Worm (Caenorhabditis elegans) whole organism, L4/young adult: ENCODE results near the gene eral-1.
A peak's percentile ranks its signal among the peaks of the same experiment; 100 is the strongest.

ENCODE experiments used
- W03F9.2 ChIP-seq: fragments of 150-350 bp; optimal IDR thresholded peaks from 2 replicates; lab custom pipeline; 2014; ENCODE audit warnings: missing biosample characterization, missing genetic modification characterization
- dao-5 ChIP-seq: sonication (generic microtip); optimal IDR thresholded peaks from 2 replicates; lab custom pipeline; 2016; ENCODE audit warnings: missing genotype, missing genetic modification characterization, moderate library complexity, missing compliant biosample characterization
- him-1 ChIP-seq: sonication (generic microtip); optimal IDR thresholded peaks from 2 replicates; lab custom pipeline; 2016; ENCODE audit warnings: missing genotype, missing genetic modification reagents, missing genetic modification characterization, missing compliant biosample characterization

The eral-1 gene

DNA sequence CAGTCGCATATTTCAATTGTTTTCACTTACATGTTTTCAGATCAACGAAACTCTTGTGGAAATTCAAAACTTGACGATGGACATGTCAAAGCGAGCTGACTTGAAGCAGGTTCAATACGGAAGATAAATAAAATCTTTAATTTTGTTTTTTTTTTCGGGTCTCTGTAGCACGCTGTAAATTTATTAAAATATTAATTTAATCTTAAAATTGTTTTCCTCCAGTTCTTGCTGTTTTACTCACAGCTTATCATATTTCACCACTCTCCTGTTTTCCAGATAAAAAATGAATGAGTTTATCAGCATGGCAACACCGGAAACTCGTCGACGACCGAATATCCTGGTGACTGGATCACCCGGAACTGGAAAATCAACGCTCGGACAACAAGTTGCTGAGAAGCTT lies 6.8 kb upstream of the eral-1 start, which contains the start of gene E02H1.6:
Gene E02H1.6, plus strand, starts transcription at position 301 of the 400 bp plus-strand sequence.
- TF ChIP-seq him-1 = no peak

ce11 chrII:9594924-9595323 lies 5.4 kb upstream of the eral-1 start, which contains the start of gene E02H1.5:
E02H1.5 (plus strand) TSS chrII:9595224.
- TF ChIP-seq him-1 = no peak
- TF ChIP-seq W03F9.2 (tag; lab: Kevin White, UChicago) = no peak
- no peak for TF ChIP-seq dao-5

DNA sequence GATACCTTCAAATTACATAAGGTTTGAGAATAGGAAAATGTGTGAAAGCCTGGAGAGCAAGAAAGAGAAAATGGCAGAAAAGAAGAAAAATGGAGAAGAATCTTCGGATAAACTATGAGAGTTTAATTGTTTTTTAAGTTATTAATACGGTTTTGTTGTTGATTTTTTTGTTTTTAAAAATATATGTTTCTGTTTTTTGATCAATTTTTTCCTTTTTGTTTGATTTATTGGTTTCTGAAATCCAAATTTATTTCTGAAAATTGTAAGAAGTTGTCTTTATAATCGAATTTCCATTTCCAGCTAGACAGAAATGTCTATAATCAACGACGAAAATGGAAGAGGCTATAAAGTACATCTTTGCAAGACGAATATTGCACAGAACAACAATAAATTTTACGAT lies 3.2 kb upstream of the eral-1 start, which contains the start of gene parp-2:
Gene parp-2, plus strand, starts transcription at position 301 of the 400 bp plus-strand sequence.
- TF ChIP-seq W03F9.2 (tag; lab: Kevin White, UChicago) (no peak), dao-5 (no peak), him-1 (no peak)

ce11 chrII:9591071-9591470 lies 1.5 kb upstream of the eral-1 start, which contains the start of the genes E02H1.1 and tag-124:
E02H1.1 (minus strand) TSS chrII:9591164.
tag-124 (plus strand) TSS chrII:9591292.
- TF ChIP-seq him-1 (no peak), W03F9.2 (tag; lab: Kevin White, UChicago) (peak; percentile 55)

ce11 chrII:9586734-9587209 lies 2.8 kb downstream of the eral-1 start, which contains the start of gene ugt-58:
ugt-58 (minus strand) TSS chrII:9586784.
- no peak for TF ChIP-seq W03F9.2 (tag; lab: Kevin White, UChicago)
- no peak for TF ChIP-seq dao-5
- TF ChIP-seq him-1 = no peak

DNA sequence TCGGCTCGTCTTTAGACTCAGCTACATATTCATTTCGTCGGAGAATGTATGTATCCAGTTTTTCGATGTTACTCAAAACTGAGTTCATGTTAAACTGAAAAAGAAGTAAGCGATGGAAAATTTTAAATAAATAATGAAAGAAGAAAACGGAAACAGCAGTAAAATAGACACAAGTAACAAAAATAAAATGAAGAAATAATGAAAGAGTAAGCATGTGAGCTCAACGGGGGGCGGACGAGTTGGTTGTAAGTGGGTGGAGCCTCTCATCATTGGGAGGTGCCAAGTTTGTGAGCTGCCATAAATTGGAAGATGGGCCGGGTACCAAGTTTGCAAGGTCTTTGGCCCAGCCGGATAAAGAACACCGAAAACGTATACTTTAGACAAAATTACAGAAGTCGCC lies 6.1 kb downstream of the eral-1 start, which contains the start of gene wee-1.1:
Gene wee-1.1, minus strand, starts transcription at position 101 of the 400 bp plus-strand sequence.
- TF ChIP-seq him-1 (no peak), dao-5 (no peak), W03F9.2 (tag; lab: Kevin White, UChicago) (no peak)

- no peak for TF ChIP-seq him-1
Observed at ce11 chrII:9577630-9578029, 11.9 kb downstream of the eral-1 start.

DNA sequence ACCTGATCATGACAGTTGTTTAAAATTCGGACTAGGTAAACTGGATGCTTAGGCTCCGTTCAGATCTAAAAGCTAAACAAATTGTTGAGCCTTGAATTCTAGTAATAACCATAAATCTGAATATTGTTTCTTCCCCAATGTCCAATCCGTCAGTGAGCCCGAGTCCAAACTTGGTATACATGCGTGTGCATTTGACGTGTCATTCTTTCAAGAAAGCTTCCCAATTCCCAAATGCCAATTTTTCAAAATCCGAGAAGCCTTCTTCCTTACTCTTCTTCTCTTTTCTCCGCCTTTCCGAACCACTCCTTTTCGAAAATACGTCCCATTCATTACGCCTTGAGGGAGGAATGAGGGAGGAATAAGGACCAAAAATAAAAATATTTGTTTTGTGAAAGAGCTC lies 12.9 kb downstream of the eral-1 start:
- TF ChIP-seq dao-5 (no peak), him-1 (no peak), W03F9.2 (tag; lab: Kevin White, UChicago) (no peak)

DNA sequence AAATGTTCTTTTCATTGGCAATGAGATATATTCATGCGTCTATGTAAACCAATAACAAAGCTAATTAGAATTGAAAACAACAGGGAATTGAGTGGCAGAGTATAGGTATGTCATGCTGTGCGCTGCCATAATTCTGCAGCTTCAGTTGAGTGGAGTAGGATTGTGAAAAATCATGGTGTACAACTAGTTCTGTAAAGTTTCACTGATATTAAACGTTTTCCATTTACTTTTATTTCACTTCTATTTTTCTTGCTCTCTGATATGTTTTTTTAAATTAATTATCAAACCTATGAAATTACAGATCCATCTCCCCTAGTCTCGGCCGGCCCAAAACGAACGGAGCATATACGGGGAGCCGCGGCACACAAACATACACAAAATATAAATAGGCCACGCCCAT lies 13.9 kb downstream of the eral-1 start, which contains the start of gene exc-7:
Gene exc-7, plus strand, starts transcription at position 301 of the 400 bp plus-strand sequence.
- no peak for TF ChIP-seq dao-5
- no peak for TF ChIP-seq him-1
- no peak for TF ChIP-seq W03F9.2 (tag; lab: Kevin White, UChicago)

DNA sequence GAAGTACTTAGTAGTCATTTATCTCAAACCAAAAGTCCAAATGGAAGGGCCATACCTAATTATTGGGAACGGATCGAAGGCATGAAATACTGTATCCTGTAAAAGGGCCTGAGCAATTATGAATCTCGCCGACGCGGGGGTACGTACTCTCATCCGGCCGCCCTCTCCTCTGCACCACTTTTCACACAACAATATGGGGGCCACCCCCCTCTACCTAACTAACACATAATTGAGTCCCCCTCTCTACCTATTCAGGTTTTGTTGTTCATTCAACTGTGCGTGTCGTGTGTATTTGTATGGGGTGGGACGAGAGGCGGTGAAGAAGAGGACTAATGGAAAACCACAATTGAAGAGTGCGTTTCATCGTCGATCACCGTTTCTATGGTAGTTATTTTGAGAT lies 15.2 kb downstream of the eral-1 start:
- no peak for TF ChIP-seq W03F9.2 (tag; lab: Kevin White, UChicago)
- no peak for TF ChIP-seq him-1
- TF ChIP-seq dao-5 = no peak

- no peak for TF ChIP-seq dao-5
- TF ChIP-seq him-1 = no peak
- no peak for TF ChIP-seq W03F9.2 (tag; lab: Kevin White, UChicago)
Observed at ce11 chrII:9573412-9573811, 16.2 kb downstream of the eral-1 start.

DNA sequence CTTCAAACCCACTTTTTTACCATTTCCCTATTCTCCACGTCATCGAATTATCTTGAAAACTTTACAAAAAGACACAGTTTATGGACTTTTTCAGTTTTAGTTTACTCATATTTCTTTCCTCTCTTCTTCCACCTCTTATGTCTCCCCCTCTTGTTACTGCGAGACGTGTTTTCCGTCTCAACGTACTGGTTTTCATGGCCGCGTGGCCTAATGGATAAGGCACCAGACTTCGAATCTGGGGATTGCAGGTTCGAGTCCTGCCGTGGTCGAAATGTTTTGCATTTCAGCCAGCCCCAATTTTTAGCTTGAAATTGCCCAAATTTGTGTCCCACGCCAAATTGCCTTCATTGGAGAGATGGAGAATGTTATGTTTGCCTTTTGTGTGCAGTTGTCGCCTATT lies 23.5 kb downstream of the eral-1 start:
- peak; percentile 80 for TF ChIP-seq dao-5
- no peak for TF ChIP-seq W03F9.2 (tag; lab: Kevin White, UChicago)
- peak; percentile 49 for TF ChIP-seq him-1

ce11 chrII:9560895-9561294 lies 28.7 kb downstream of the eral-1 start:
- no peak for TF ChIP-seq him-1
- TF ChIP-seq dao-5 = no peak
- no peak for TF ChIP-seq W03F9.2 (tag; lab: Kevin White, UChicago)

DNA sequence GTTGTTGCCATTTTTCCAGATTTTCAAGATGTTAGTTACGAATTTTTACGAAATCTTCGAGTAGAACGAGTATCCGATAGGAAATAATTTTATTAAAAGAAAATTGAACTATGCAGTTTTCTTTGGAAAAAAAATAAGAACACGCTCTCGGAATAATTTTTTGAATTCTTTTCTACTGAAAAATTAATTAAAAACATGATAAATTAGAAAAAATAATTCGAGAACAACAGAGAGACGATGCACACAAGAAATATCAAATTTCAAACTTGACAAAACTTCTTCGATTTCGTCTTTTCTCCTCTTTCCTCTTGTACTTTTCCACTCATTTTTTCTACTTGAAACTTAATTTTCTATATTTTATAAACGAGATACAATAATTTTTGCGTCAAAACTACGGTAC lies 29.6 kb downstream of the eral-1 start, which contains the start of gene F35H8.4:
Gene F35H8.4, minus strand, starts transcription at position 101 of the 400 bp plus-strand sequence.
- TF ChIP-seq dao-5 = no peak
- no peak for TF ChIP-seq him-1

DNA sequence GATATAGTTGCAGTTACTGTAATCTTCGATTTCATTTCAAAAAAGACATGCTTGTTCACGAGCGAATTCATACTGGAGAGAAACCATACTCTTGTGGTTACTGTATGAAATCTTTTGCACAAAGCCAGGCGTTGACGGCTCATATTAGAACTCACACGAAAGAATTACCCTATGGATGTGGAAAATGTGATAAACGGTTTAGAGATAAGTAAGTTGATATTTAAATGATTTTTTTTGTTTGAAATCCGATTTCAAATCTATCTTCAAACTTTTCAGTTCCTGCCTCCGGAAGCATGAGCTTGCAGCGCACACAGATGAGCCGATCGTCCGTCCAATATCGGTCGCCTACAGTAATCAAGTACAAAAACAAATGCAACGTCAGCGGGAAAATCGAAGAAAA lies 30.7 kb downstream of the eral-1 start:
- no peak for TF ChIP-seq him-1
- no peak for TF ChIP-seq dao-5
- TF ChIP-seq W03F9.2 (tag; lab: Kevin White, UChicago) = no peak
